Fruit fly (Drosophila melanogaster): ENCODE measurements around the gene CG43208.

Gene CG43208

dm6 chr3R:13353373-13353772 is 50.1 kb downstream of the CG43208 start, which contains the start of gene mthl12:
Gene mthl12, plus strand, starts transcription at chr3R:13353673.
- TF ChIP-seq Hr39 (GFP tag; optimal IDR thresholded peaks at IDR 0.05) (no peak), CG6854 (GFP tag; optimal IDR thresholded peaks at IDR 0.05) (no peak), fd59A (GFP tag; optimal IDR thresholded peaks at IDR 0.05) (no peak), CG1621 (tag; optimal IDR thresholded peaks at IDR 0.05) (no peak), dsx (GFP tag; optimal IDR thresholded peaks at IDR 0.05; ENCODE audit: poor library complexity, severe bottlenecking) (no peak), Eip78C (GFP tag) (no peak), CG10669 (GFP tag; optimal IDR thresholded peaks at IDR 0.05) (no peak)
